Fruit fly (Drosophila melanogaster): ENCODE data around the gene CG5958.

CG5958 gene

dm6 chr2L:7419408-7420304 lies 13.7 kb downstream of the CG5958 start (continued):
- 0 out of 3 replicates have a peak, but pooled peaks have one; percentile 35 for TF ChIP-seq zen2 (GFP tag; IDR thresholded peaks at IDR 0.05; ENCODE audit: partially characterized antibody)
- no peak for TF ChIP-seq ara (GFP tag; IDR thresholded peaks at IDR 0.05)
- no peak for TF ChIP-seq CG30020 (tag; optimal IDR thresholded peaks at IDR 0.05)
- TF ChIP-seq Fer3 (tag; optimal IDR thresholded peaks at IDR 0.05), result peak; percentile 32
- no peak for TF ChIP-seq cad (GFP tag; optimal IDR thresholded peaks at IDR 0.05)
- no peak for TF ChIP-seq CG2202 (tag; optimal IDR thresholded peaks at IDR 0.05)
- TF ChIP-seq her (GFP tag; optimal IDR thresholded peaks at IDR 0.05), result no peak
- TF ChIP-seq CG17328 (GFP tag; IDR thresholded peaks at IDR 0.05), result 0 out of 2 replicates have a peak, but pooled peaks have one; percentile 4
- TF ChIP-seq CG8089 (GFP tag; optimal IDR thresholded peaks at IDR 0.05), result no peak
- TF ChIP-seq unc-4 (GFP tag; IDR thresholded peaks at IDR 0.05; ENCODE audit: partially characterized antibody), result no peak
- TF ChIP-seq pfk (GFP tag; optimal IDR thresholded peaks at IDR 0.05), result no peak
- peak; percentile 21 for TF ChIP-seq cwo (GFP tag; optimal IDR thresholded peaks at IDR 0.05)
- TF ChIP-seq CG10565 (GFP tag; optimal IDR thresholded peaks at IDR 0.05), result no peak
- 0 out of 2 replicates have a peak, but pooled peaks have one; percentile 9 for TF ChIP-seq HLH3B (GFP tag; IDR thresholded peaks at IDR 0.05)
- peak; percentile 12 for TF ChIP-seq Fer1 (GFP tag; optimal IDR thresholded peaks at IDR 0.05)
- no peak for TF ChIP-seq CG11695 (GFP tag; IDR thresholded peaks at IDR 0.05)
- peak; percentile 63 for TF ChIP-seq gem (tag; optimal IDR thresholded peaks at IDR 0.05)
- TF ChIP-seq Dad (GFP tag; optimal IDR thresholded peaks at IDR 0.05), result no peak
- peak; percentile 22 for TF ChIP-seq CG30403 (GFP tag; optimal IDR thresholded peaks at IDR 0.05)
- TF ChIP-seq crol (GFP tag; IDR thresholded peaks at IDR 0.05), result peak; percentile 81
- no peak for TF ChIP-seq jigr1 (GFP tag; IDR thresholded peaks at IDR 0.05)
- no peak for TF ChIP-seq Fer2 (tag; optimal IDR thresholded peaks at IDR 0.05)
- peak; percentile 40 for TF ChIP-seq Hand (GFP tag; optimal IDR thresholded peaks at IDR 0.05)
- no peak for TF ChIP-seq Dref (GFP tag; IDR thresholded peaks at IDR 0.05)
- no peak for TF ChIP-seq CG13287 (GFP tag; IDR thresholded peaks at IDR 0.05; ENCODE audit: partially characterized antibody)
- TF ChIP-seq lov (optimal IDR thresholded peaks at IDR 0.05), result no peak
- 0 out of 3 replicates have a peak, but pooled peaks have one; percentile 10 for TF ChIP-seq lov (GFP tag; IDR thresholded peaks at IDR 0.05)
- TF ChIP-seq pum (GFP tag; optimal IDR thresholded peaks at IDR 0.05), result no peak
- peak; percentile 41; the same call in 1 of the 2 replicates for TF ChIP-seq sens-2 (GFP tag; IDR thresholded peaks at IDR 0.05)
- peak; percentile 40 for TF ChIP-seq fru (optimal IDR thresholded peaks at IDR 0.05)
- TF ChIP-seq sug (tag; optimal IDR thresholded peaks at IDR 0.05), result no peak
- peak; percentile 0 for TF ChIP-seq CG10267 (tag; optimal IDR thresholded peaks at IDR 0.05)
- peak; percentile 32; the same call in 1 of the 2 replicates for TF ChIP-seq CG9215 (GFP tag; IDR thresholded peaks at IDR 0.05)
- TF ChIP-seq zfh2 (GFP tag; optimal IDR thresholded peaks at IDR 0.05), result no peak
- peak; percentile 68 for TF ChIP-seq pros (GFP tag; optimal IDR thresholded peaks at IDR 0.05)
- peak; percentile 18 for TF ChIP-seq lilli (GFP tag; optimal IDR thresholded peaks at IDR 0.05)
- TF ChIP-seq salm (tag; optimal IDR thresholded peaks at IDR 0.05), result no peak
- no peak for TF ChIP-seq tup (GFP tag; optimal IDR thresholded peaks at IDR 0.05)
- no peak for TF ChIP-seq fd3F (GFP tag; optimal IDR thresholded peaks at IDR 0.05)
- no peak for TF ChIP-seq CG10431 (GFP tag; optimal IDR thresholded peaks at IDR 0.05)
- TF ChIP-seq CG7963 (GFP tag; IDR thresholded peaks at IDR 0.05; ENCODE audit: partially characterized antibody), result no peak
- no peak for TF ChIP-seq CG16779 (GFP tag; IDR thresholded peaks at IDR 0.05)
- TF ChIP-seq repo (GFP tag; optimal IDR thresholded peaks at IDR 0.05), result no peak
- no peak for TF ChIP-seq CG3995 (GFP tag; optimal IDR thresholded peaks at IDR 0.05)
- peak; percentile 22 for TF ChIP-seq lab (GFP tag; optimal IDR thresholded peaks at IDR 0.05)
- TF ChIP-seq Sox100B (GFP tag; optimal IDR thresholded peaks at IDR 0.05), result no peak
- no peak for TF ChIP-seq E2f1 (GFP tag; IDR thresholded peaks at IDR 0.05)
- TF ChIP-seq jumu (GFP tag; optimal IDR thresholded peaks at IDR 0.05), result no peak
- TF ChIP-seq Sin3A (optimal IDR thresholded peaks at IDR 0.05), result no peak
- TF ChIP-seq yki (optimal IDR thresholded peaks at IDR 0.05), result no peak
